Fruit fly (Drosophila melanogaster) whole organism: ENCODE results near the gene CG12481.

Experiments used
- CG8478 ChIP-seq: fragments of >200 bp; optimal IDR thresholded peaks from 2 replicates; lab custom pipeline; 2018; ENCODE audit warnings: inconsistent platforms
- Dll ChIP-seq: fragments of >200 bp; optimal IDR thresholded peaks from 2 replicates; lab custom pipeline; 2017
- EcR ChIP-seq, 2 experiments: fragments of >200 bp; optimal IDR thresholded peaks; 2 replicates each; lab custom pipeline; 2017; ENCODE audit warnings: missing biosample characterization in 2 of 2, missing genetic modification characterization in 2 of 2, missing genetic modification reagents in 2 of 2
- pan ChIP-seq: fragments of >200 bp; optimal IDR thresholded peaks from 2 replicates; lab custom pipeline; 2017
- psq ChIP-seq: fragments of >200 bp; optimal IDR thresholded peaks from 2 replicates; lab custom pipeline; 2017
- usp ChIP-seq: fragments of >200 bp; optimal IDR thresholded peaks from 2 replicates; lab custom pipeline; 2017; ENCODE audit warnings: missing biosample characterization, missing genetic modification characterization, mixed read lengths

Gene CG12481

dm6 chrX:14186953-14187352, at the start of gene CG12481:
Gene CG12481 (plus strand): TSS chrX:14187253.
- no peak for TF ChIP-seq pan
- no peak for TF ChIP-seq CG8478 (lab: Kevin White, UChicago)
- TF ChIP-seq EcR (GFP tag; optimal IDR thresholded peaks at IDR 0.05; lab: Kevin White, UChicago), result no peak
- no peak for TF ChIP-seq psq (lab: Kevin White, UChicago)
- no peak for TF ChIP-seq usp (GFP tag; lab: Kevin White, UChicago)
- TF ChIP-seq Dll (lab: Kevin White, UChicago), result no peak

DNA sequence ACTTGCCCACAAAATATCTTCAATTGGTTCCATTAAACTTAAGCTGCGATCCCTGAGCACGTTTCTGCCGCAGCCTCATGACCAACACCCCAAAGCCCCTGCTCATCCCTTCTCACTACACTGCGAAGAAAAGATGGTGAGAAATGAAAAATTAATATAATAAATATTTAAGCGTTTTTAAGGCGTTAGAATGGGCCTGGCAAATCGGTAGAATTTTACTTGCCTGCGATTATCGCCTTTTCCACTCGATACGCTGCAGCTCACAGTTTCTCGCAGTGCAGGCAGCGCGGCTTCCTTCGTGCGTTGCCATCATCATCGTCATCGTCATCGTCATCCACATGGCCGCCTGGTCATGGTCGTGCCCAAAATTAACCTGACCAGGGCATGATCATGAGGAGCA, 38.9 kb upstream of the CG12481 start:
- TF ChIP-seq pan (no peak), EcR (GFP tag; optimal IDR thresholded peaks at IDR 0.05; lab: Kevin White, UChicago) (no peak), CG8478 (lab: Kevin White, UChicago) (no peak)

dm6 chrX:14149312-14149711, 37.7 kb upstream of the CG12481 start:
- TF ChIP-seq EcR (GFP tag; optimal IDR thresholded peaks at IDR 0.05; lab: Kevin White, UChicago) (no peak), Dll (lab: Kevin White, UChicago) (no peak), pan (no peak), psq (lab: Kevin White, UChicago) (no peak), CG8478 (lab: Kevin White, UChicago) (no peak), usp (GFP tag; lab: Kevin White, UChicago) (no peak)

DNA sequence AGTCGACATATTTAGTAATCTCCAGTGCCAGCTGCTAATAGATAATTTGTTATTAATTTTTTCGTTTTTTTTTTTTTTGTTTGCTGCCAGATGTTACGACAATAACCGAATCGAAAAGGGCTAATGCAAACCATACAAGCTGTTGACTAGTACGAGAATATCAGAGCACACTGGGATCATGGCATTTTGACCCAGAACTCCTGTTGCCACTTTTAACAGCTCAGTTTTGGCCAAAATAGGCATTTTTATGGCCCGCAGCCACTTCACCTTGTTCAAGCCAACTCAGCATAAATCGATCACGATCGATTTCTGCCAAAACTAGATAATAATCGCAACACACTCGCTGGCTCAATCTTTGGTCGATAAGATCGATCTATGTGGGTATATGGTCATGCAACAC, 35.1 kb upstream of the CG12481 start, which contains the start of gene CG12479:
TSS of gene CG12479 (minus strand) at position 101 of the 400 bp plus-strand sequence.
- no peak for TF ChIP-seq EcR (GFP tag; optimal IDR thresholded peaks at IDR 0.05; lab: Kevin White, UChicago)
- TF ChIP-seq pan, result no peak
- TF ChIP-seq psq (lab: Kevin White, UChicago), result no peak
- TF ChIP-seq CG8478 (lab: Kevin White, UChicago), result no peak
- TF ChIP-seq usp (GFP tag; lab: Kevin White, UChicago), result no peak
- TF ChIP-seq Dll (lab: Kevin White, UChicago), result no peak

DNA sequence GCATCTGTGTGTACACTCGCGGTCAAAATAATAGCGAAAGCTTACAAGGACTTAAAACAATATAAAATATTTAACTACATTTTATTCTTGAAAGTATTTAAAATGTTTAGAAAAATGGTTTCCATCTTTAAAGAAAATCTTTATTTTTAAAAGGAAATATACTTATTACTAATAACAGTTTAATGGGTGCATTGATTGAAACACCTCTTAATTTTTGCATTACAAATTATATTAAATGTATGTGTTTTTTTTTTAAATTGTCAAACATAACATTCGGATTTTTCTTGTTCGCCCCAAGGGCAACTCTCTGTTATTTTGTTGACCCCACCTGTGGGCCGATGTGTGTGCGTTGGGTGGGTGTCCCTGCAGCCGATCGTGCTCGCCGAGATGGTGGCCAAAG, 33.4 kb upstream of the CG12481 start:
- TF ChIP-seq CG8478 (lab: Kevin White, UChicago), result no peak
- no peak for TF ChIP-seq usp (GFP tag; lab: Kevin White, UChicago)
- no peak for TF ChIP-seq EcR (GFP tag; optimal IDR thresholded peaks at IDR 0.05; lab: Kevin White, UChicago)
- TF ChIP-seq Dll (lab: Kevin White, UChicago), result no peak
- no peak for TF ChIP-seq psq (lab: Kevin White, UChicago)
- no peak for TF ChIP-seq pan

- TF ChIP-seq psq (lab: Kevin White, UChicago) (no peak), pan (no peak), Dll (lab: Kevin White, UChicago) (no peak), CG8478 (lab: Kevin White, UChicago) (no peak), EcR (GFP tag; optimal IDR thresholded peaks at IDR 0.05; lab: Kevin White, UChicago) (no peak), usp (GFP tag; lab: Kevin White, UChicago) (no peak)
Observed at dm6 chrX:14169068-14169642, 17.9 kb upstream of the CG12481 start, which contains the start of gene CG12480. Gene CG12480 (plus strand): TSS chrX:14169592.

DNA sequence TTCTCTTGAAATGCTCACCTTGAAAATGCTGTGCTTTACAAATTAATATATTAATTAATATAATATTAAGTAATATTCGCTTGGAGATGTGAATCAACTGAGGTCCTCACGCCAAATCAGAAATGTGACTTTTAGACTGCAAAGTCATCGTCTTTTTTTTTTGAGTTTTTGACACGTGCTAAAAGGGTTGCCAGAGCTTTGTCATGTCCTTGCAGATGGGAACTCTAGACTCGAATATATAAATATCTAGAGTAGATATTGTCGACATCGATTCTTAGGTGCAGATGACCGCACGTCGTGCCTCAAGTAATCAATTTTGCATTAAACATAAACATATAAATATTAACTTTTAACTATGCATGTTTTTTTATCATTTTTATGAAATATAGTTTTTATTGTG, 14.5 kb upstream of the CG12481 start, which contains the start of gene betaNACtes1:
TSS of gene betaNACtes1 (minus strand) at position 101 of the 400 bp plus-strand sequence.
- TF ChIP-seq psq (lab: Kevin White, UChicago) (no peak), Dll (lab: Kevin White, UChicago) (no peak), pan (no peak), usp (GFP tag; lab: Kevin White, UChicago) (no peak), CG8478 (lab: Kevin White, UChicago) (no peak)

DNA sequence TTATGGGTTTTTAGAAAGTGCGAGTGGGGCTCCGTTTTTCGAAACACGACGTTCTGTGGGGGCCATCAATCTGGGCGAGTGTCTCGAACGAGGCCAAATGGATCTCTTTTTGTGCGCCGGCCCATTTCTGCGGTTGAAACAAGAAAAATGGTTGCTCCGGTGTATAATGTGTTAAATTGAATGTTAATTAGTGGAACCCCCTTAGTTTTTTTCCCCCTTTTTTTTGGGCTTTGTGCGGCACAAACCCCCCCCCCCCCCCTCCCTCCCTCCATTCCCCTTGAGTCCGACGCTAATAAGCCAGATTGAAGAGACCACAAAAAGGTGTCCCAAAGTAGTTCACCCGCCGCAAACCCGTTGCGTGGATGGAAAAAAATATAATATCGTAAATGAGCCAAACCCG, 13.4 kb upstream of the CG12481 start:
- no peak for TF ChIP-seq psq (lab: Kevin White, UChicago)
- no peak for TF ChIP-seq CG8478 (lab: Kevin White, UChicago)
- TF ChIP-seq EcR (GFP tag; optimal IDR thresholded peaks at IDR 0.05; lab: Kevin White, UChicago), result no peak
- TF ChIP-seq pan, result no peak

DNA sequence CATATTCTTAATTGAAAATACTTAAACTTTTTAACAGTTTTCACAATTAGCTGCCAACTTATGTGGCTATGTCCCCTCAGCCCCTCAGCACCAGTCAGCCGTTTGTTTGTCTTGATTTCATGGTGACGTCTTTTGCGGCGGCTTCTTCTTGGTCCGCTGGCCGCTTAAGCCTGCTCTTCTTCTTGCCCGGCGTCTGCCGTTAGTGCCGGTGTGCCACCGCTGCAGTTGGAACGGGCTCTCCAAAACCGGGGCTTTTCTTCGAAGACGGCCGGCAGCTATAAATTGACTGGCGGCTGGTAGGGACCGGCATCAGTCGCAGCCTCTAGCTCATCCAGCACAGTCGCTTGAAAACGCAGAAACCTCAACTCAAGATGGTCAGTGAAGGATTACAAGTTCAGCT, 12.6 kb upstream of the CG12481 start, which contains the start of gene CG1368:
TSS of gene CG1368 (plus strand) at position 301 of the 400 bp plus-strand sequence.
- TF ChIP-seq usp (GFP tag; lab: Kevin White, UChicago) (no peak), Dll (lab: Kevin White, UChicago) (no peak), CG8478 (lab: Kevin White, UChicago) (no peak), psq (lab: Kevin White, UChicago) (no peak)

DNA sequence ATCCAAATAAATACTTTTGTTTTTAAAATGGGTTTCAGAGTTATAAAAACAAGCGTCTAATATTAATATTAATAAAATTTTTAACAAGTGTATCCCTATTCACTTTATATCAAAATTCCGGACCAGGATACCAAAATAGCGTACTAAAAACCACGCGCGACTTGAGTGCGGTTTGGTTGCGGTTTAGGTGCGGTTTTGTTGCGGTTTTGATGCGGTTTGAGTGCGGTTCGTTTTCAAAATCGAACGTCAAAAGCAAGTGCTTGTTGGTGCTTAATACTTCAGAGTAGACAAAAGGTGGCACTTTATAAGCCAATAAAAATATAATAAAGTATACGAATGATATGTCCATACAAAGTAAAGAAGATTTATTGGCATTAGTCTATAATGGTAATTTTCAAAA, 11.4 kb upstream of the CG12481 start:
- TF ChIP-seq EcR (GFP tag; optimal IDR thresholded peaks at IDR 0.05; lab: Kevin White, UChicago), result no peak
- TF ChIP-seq pan, result no peak
- no peak for TF ChIP-seq CG8478 (lab: Kevin White, UChicago)
- TF ChIP-seq Dll (lab: Kevin White, UChicago), result no peak
- TF ChIP-seq usp (GFP tag; lab: Kevin White, UChicago), result no peak
- TF ChIP-seq psq (lab: Kevin White, UChicago), result no peak

dm6 chrX:14176623-14177022, 10.4 kb upstream of the CG12481 start, which contains the start of gene CG11581:
Gene CG11581 (plus strand): TSS chrX:14176923.
- TF ChIP-seq usp (GFP tag; lab: Kevin White, UChicago) (no peak), pan (no peak), psq (lab: Kevin White, UChicago) (no peak), EcR (GFP tag; optimal IDR thresholded peaks at IDR 0.05; lab: Kevin White, UChicago) (no peak), CG8478 (lab: Kevin White, UChicago) (no peak), Dll (lab: Kevin White, UChicago) (no peak)

DNA sequence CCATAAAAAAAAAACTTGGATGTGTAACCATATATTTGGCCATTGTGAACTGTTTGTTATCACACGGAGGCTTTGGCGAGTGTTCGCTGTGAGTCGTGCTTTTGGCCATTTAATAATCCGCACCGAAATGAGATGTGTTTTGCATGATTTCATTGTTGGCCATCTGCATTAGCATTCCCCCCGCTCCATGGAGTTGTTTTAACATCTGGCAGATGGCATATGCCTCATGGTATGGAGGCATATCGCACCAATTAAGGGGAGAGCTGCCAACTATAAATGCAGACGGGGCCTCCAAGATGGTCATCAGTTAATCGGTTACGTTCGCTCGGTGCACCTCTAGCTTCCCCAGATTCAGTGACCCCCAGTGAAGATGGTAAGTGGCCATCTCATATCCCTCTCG, 6.3 kb upstream of the CG12481 start, which contains the start of gene CG11584:
TSS of gene CG11584 (plus strand) at position 301 of the 400 bp plus-strand sequence.
- TF ChIP-seq psq (lab: Kevin White, UChicago) (no peak), CG8478 (lab: Kevin White, UChicago) (no peak), usp (GFP tag; lab: Kevin White, UChicago) (no peak), Dll (lab: Kevin White, UChicago) (no peak), EcR (GFP tag; optimal IDR thresholded peaks at IDR 0.05; lab: Kevin White, UChicago) (no peak), pan (no peak)
